Worm (Caenorhabditis elegans) whole organism, midembryonic: ENCODE data around the gene hap-1.

Experiments
- T22C8.4 ChIP-seq: fragments of 200-800 bp; sonication (Bioruptor generic); IDR thresholded peaks from 2 replicates; pipeline ENCODE4 v1.3.6; 2022; ENCODE audit warnings: missing genetic modification characterization, missing compliant biosample characterization
- cog-1 ChIP-seq: sonication (generic microtip); optimal IDR thresholded peaks from 2 replicates; lab custom pipeline; 2016; ENCODE audit warnings: missing genetic modification characterization, missing compliant biosample characterization
- flt-1 ChIP-seq: fragments of 200-800 bp; sonication (Bioruptor generic); IDR thresholded peaks from 2 replicates; pipeline ENCODE4 v1.3.6; 2022; ENCODE audit warnings: missing genetic modification characterization, missing compliant biosample characterization
- klf-2 ChIP-seq: fragments of 200-800 bp; sonication (Bioruptor generic); conservative IDR thresholded peaks from 2 replicates; pipeline ENCODE4 v1.3.6; 2022; ENCODE audit warnings: missing genetic modification reagents, missing genetic modification characterization, missing compliant biosample characterization
- med-1 ChIP-seq: sonication (generic microtip); optimal IDR thresholded peaks from 2 replicates; lab custom pipeline; 2017; ENCODE audit warnings: missing genetic modification characterization, mild to moderate bottlenecking, missing compliant biosample characterization, antibody characterized with exemption, missing genetic modification reagents; ENCODE audit not compliant: insufficient read depth
- ref-1 ChIP-seq: fragments of 200-800 bp; sonication (Bioruptor generic); conservative IDR thresholded peaks from 2 replicates; pipeline ENCODE4 v1.3.6; 2022; ENCODE audit warnings: missing genetic modification reagents, missing genetic modification characterization, missing compliant biosample characterization
- tab-1 ChIP-seq: fragments of 200-800 bp; sonication (Bioruptor generic); IDR thresholded peaks from 2 replicates; pipeline ENCODE4 v1.3.6; 2022; ENCODE audit warnings: missing genetic modification characterization, missing compliant biosample characterization
- ztf-23 ChIP-seq: fragments of 200-800 bp; sonication (Bioruptor generic); IDR thresholded peaks from 2 replicates; pipeline ENCODE4 v1.3.6; 2022; ENCODE audit warnings: missing genetic modification reagents, missing genetic modification characterization, missing compliant biosample characterization
- ztf-29 ChIP-seq: fragments of 200-800 bp; sonication (Bioruptor generic); IDR thresholded peaks from 2 replicates; pipeline ENCODE4 v1.3.6; 2022; ENCODE audit warnings: missing genetic modification reagents, missing genetic modification characterization, missing compliant biosample characterization

DNA sequence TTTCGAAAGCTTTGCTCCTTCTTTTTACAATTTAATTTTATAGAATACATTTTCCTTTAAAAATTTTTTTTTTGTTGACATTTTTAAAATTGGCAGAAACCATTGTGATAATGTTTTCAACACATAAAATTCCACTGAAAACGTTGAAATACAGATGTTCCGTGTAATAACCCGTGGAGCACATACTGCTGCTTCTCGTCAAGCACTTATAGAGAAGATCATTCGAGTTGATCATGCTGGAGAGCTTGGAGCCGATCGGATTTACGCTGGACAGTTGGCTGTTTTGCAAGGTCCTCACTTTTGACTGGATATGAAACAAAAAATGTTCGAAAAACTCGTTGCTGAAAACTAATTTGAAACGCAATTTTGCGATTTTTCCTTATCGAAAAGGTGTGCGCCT is 14.0 kb downstream of the hap-1 start, which contains the start of gene clk-1:
- no peak for TF ChIP-seq tab-1 (GFP tag; lab: Robert Waterston, UW)
- no peak for TF ChIP-seq T22C8.4 (GFP tag; lab: Robert Waterston, UW)
- no peak for TF ChIP-seq klf-2 (GFP tag; lab: Robert Waterston, UW)
- no peak for TF ChIP-seq ztf-23 (GFP tag; lab: Robert Waterston, UW)
- no peak for TF ChIP-seq flt-1 (GFP tag; lab: Robert Waterston, UW)
- no peak for TF ChIP-seq med-1
- TF ChIP-seq cog-1 (tag; lab: Kevin White, UChicago), result no peak
- no peak for TF ChIP-seq ztf-29 (GFP tag; lab: Robert Waterston, UW)
- no peak for TF ChIP-seq ref-1 (GFP tag; lab: Robert Waterston, UW)
